Fruit fly (Drosophila melanogaster) Kc167 (cell line): Measurements from ENCODE around the gene Pburs.

Experiments
- Myc ChIP-seq: fragments of >200 bp; optimal IDR thresholded peaks from 2 replicates; lab custom pipeline; 2017; ENCODE audit warnings: missing external identifiers
- Sin3A ChIP-seq: fragments of >200 bp; optimal IDR thresholded peaks from 2 replicates; lab custom pipeline; 2018; ENCODE audit warnings: missing external identifiers
- h ChIP-seq: fragments of >200 bp; optimal IDR thresholded peaks from 3 replicates; lab custom pipeline; 2018; ENCODE audit warnings: missing external identifiers
- psq ChIP-seq: fragments of >200 bp; optimal IDR thresholded peaks from 2 replicates; lab custom pipeline; 2017; ENCODE audit warnings: missing external identifiers
- ttk ChIP-seq: sonication (Bioruptor generic); optimal IDR thresholded peaks from 2 replicates; lab custom pipeline; 2017; ENCODE audit warnings: missing external identifiers

DNA sequence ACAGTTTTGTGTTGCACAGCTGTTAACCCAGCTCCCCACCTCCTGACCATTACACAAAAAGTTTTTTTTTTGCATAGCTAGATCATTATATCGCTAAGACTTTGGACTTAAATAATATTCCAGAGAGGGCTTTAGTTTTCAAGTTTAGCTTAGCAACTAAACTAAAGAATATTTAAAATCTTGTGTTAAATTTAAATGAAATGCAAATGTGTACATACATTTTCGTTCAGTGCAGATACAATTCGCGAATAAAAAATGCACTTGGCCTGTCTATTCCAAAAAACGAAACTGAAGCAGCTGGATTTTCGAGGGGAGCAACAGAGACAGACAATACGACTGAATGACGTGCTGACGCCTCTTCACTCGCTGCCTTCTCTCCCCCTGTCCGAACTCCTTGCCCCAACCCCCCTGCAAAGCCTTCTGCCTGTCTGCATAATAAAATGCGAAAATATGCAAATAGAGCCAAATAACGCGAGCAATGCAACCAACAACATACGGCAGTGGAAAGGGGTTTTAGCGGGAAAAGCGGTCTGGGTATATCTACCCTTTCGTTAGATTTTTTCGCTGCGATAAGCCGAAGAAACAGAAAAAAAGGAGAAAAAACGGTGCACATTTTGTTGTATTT lies 15.4 kb downstream of the Pburs start:
- TF ChIP-seq psq (lab: Kevin White, UChicago) (no peak), Sin3A (lab: Kevin White, UChicago) (no peak), h (no peak), Myc (no peak), ttk (lab: Kevin White, UChicago) (no peak)
